Fruit fly (Drosophila melanogaster) whole organism, embryonic: Measurements from ENCODE around the gene Enoph.

Source experiments
- Blimp-1 ChIP-seq: fragments of 200-800 bp; sonication (Bioruptor generic); optimal IDR thresholded peaks from 3 replicates; lab custom pipeline; 2018; ENCODE audit warnings: missing biosample characterization, missing genetic modification characterization, mild to moderate bottlenecking, moderate library complexity, missing genetic modification reagents
- CG10654 ChIP-seq: fragments of 200-800 bp; sonication (Bioruptor generic); optimal IDR thresholded peaks from 2 replicates; lab custom pipeline; 2016; ENCODE audit warnings: missing biosample characterization, missing genetic modification characterization
- CG12071 ChIP-seq: fragments of 200-800 bp; sonication (Bioruptor generic); optimal IDR thresholded peaks from 3 replicates; lab custom pipeline; 2018; ENCODE audit warnings: missing biosample characterization, mild to moderate bottlenecking, missing genetic modification characterization
- CG12299 ChIP-seq: fragments of 200-800 bp; sonication (Bioruptor generic); optimal IDR thresholded peaks from 2 replicates; lab custom pipeline; 2018; ENCODE audit warnings: missing biosample characterization, mild to moderate bottlenecking, missing genetic modification characterization
- CG14014 ChIP-seq: fragments of 200-800 bp; sonication (Bioruptor generic); IDR thresholded peaks from 2 replicates; pipeline ENCODE4 v1.3.6; 2022; ENCODE audit warnings: missing biosample characterization, missing genetic modification characterization
- CG15514 ChIP-seq: fragments of 200-800 bp; sonication (Bioruptor generic); optimal IDR thresholded peaks from 3 replicates; lab custom pipeline; 2017; ENCODE audit warnings: missing biosample characterization, missing genetic modification characterization, mild to moderate bottlenecking, moderate library complexity, missing genetic modification reagents
- CG17829 ChIP-seq: fragments of 200-800 bp; optimal IDR thresholded peaks from 2 replicates; lab custom pipeline; 2019; ENCODE audit warnings: missing biosample characterization, mild to moderate bottlenecking, missing genetic modification characterization, moderate library complexity
- CG18619 ChIP-seq: fragments of 200-800 bp; sonication (Bioruptor generic); optimal IDR thresholded peaks from 3 replicates; lab custom pipeline; 2017; ENCODE audit warnings: missing biosample characterization, mild to moderate bottlenecking, missing genetic modification characterization
- CG18764 ChIP-seq: fragments of 200-800 bp; sonication (Bioruptor generic); optimal IDR thresholded peaks from 3 replicates; lab custom pipeline; 2016; ENCODE audit warnings: missing biosample characterization, missing genetic modification characterization
- CG2120 ChIP-seq: fragments of 200-800 bp; sonication (Bioruptor generic); optimal IDR thresholded peaks from 3 replicates; lab custom pipeline; 2016; ENCODE audit warnings: missing biosample characterization, missing genetic modification characterization
- CG4404 ChIP-seq: fragments of 200-800 bp; sonication (Bioruptor generic); IDR thresholded peaks from 2 replicates; pipeline ENCODE4 v1.3.6; 2022; ENCODE audit warnings: missing biosample characterization, missing genetic modification characterization
- CG6791 ChIP-seq: fragments of 200-800 bp; sonication (Bioruptor generic); IDR thresholded peaks from 3 replicates; pipeline ENCODE4 v1.3.6; 2022; ENCODE audit warnings: missing biosample characterization, missing genetic modification characterization; ENCODE audit not compliant: partially characterized antibody
- CG8944 ChIP-seq: fragments of 200-800 bp; sonication (Bioruptor generic); optimal IDR thresholded peaks from 3 replicates; lab custom pipeline; 2016; ENCODE audit warnings: missing biosample characterization, missing genetic modification characterization
- CkIIα-i1 ChIP-seq: fragments of 200-800 bp; sonication (Bioruptor generic); IDR thresholded peaks from 2 replicates; pipeline ENCODE4 v1.3.6; 2022; ENCODE audit warnings: missing biosample characterization, missing genetic modification characterization
- CrebB ChIP-seq: fragments of 200-800 bp; sonication (Bioruptor generic); optimal IDR thresholded peaks from 3 replicates; lab custom pipeline; 2018; ENCODE audit warnings: missing biosample characterization, mild to moderate bottlenecking, missing genetic modification characterization
- Eip74EF ChIP-seq, 2 experiments: fragments of 200-800 bp in 1 of 2; fragments of >200 bp in 1 of 2; sonication (Bioruptor generic) in 1 of 2; optimal IDR thresholded peaks; 2 replicates each; lab custom pipeline; 2017 to 2019; ENCODE audit warnings: missing biosample characterization in 2 of 2, missing genetic modification characterization in 2 of 2, mild to moderate bottlenecking in 1 of 2, moderate library complexity in 1 of 2
- Ets65A ChIP-seq: fragments of 200-800 bp; sonication (Bioruptor generic); peaks from one replicate; lab custom pipeline; 2016; ENCODE audit warnings: missing biosample characterization, missing genetic modification characterization
- Hmr ChIP-seq: fragments of 200-800 bp; sonication (Bioruptor generic); optimal IDR thresholded peaks from 3 replicates; lab custom pipeline; 2017; ENCODE audit warnings: mild to moderate bottlenecking, missing biosample characterization, missing genetic modification reagents, missing genetic modification characterization
- Hr39 ChIP-seq: fragments of >200 bp; optimal IDR thresholded peaks from 2 replicates; lab custom pipeline; 2017
- MESR4 ChIP-seq: fragments of 200-800 bp; sonication (Bioruptor generic); optimal IDR thresholded peaks from 2 replicates; lab custom pipeline; 2018; ENCODE audit warnings: missing biosample characterization, mild to moderate bottlenecking, missing genetic modification characterization, moderate library complexity
- NC2α ChIP-seq: fragments of 200-800 bp; sonication (Bioruptor generic); optimal IDR thresholded peaks from 2 replicates; lab custom pipeline; 2016; ENCODE audit warnings: missing biosample characterization, missing genetic modification characterization
- Nf-YC ChIP-seq: fragments of 200-800 bp; optimal IDR thresholded peaks from 3 replicates; lab custom pipeline; 2019; ENCODE audit warnings: missing biosample characterization, mild to moderate bottlenecking, missing genetic modification characterization, moderate library complexity
- Sry-β ChIP-seq: fragments of 200-800 bp; sonication (Bioruptor generic); optimal IDR thresholded peaks from 2 replicates; lab custom pipeline; 2018; ENCODE audit warnings: missing biosample characterization, mild to moderate bottlenecking, missing genetic modification characterization, moderate library complexity
- aop ChIP-seq: fragments of 200-800 bp; sonication (Bioruptor generic); IDR thresholded peaks from 2 replicates; pipeline ENCODE4 v1.3.6; 2022; ENCODE audit warnings: missing biosample characterization, missing genetic modification characterization
- ap ChIP-seq: fragments of 200-800 bp; sonication (Bioruptor generic); IDR thresholded peaks from 2 replicates; pipeline ENCODE4 v1.3.6; 2022; ENCODE audit warnings: missing biosample characterization, missing genetic modification characterization
- bcd ChIP-seq: fragments of 200-800 bp; sonication (Bioruptor generic); optimal IDR thresholded peaks from 2 replicates; lab custom pipeline; 2017; ENCODE audit warnings: missing biosample characterization, mild to moderate bottlenecking, missing genetic modification characterization
- cg ChIP-seq: fragments of 200-800 bp; sonication (Bioruptor generic); optimal IDR thresholded peaks from 3 replicates; lab custom pipeline; 2019; ENCODE audit warnings: missing biosample characterization, mild to moderate bottlenecking, missing genetic modification characterization, moderate library complexity
- chif ChIP-seq, 2 experiments: fragments of 200-800 bp; sonication (Bioruptor generic); optimal IDR thresholded peaks; 3 replicates each; lab custom pipeline; 2016; ENCODE audit warnings: missing biosample characterization in 2 of 2, missing genetic modification characterization in 2 of 2
- corto ChIP-seq: fragments of 200-800 bp; sonication (Bioruptor generic); optimal IDR thresholded peaks from 2 replicates; lab custom pipeline; 2016; ENCODE audit warnings: missing biosample characterization, mild to moderate bottlenecking, missing genetic modification characterization, moderate library complexity
- cwo ChIP-seq: fragments of 200-800 bp; sonication (Bioruptor generic); optimal IDR thresholded peaks from 3 replicates; lab custom pipeline; 2017; ENCODE audit warnings: missing biosample characterization, missing genetic modification characterization, mild to moderate bottlenecking, moderate library complexity, missing genetic modification reagents
- dati ChIP-seq: fragments of 200-800 bp; sonication (Bioruptor generic); IDR thresholded peaks from 2 replicates; pipeline ENCODE4 v1.3.6; 2022; ENCODE audit warnings: missing biosample characterization, missing genetic modification characterization
- dpn ChIP-seq, 2 experiments: fragments of 200-800 bp; sonication (Bioruptor generic); optimal IDR thresholded peaks; 3 replicates each; lab custom pipeline; 2016; ENCODE audit warnings: missing biosample characterization in 2 of 2, missing genetic modification characterization in 2 of 2
- exex ChIP-seq: fragments of 200-800 bp; sonication (Bioruptor generic); optimal IDR thresholded peaks from 4 replicates; lab custom pipeline; 2018; ENCODE audit warnings: missing biosample characterization, mild to moderate bottlenecking, missing genetic modification characterization, moderate library complexity
- fu2 ChIP-seq: fragments of 200-800 bp; sonication (Bioruptor generic); optimal IDR thresholded peaks from 2 replicates; lab custom pipeline; 2016; ENCODE audit warnings: missing biosample characterization, missing genetic modification characterization
- gfzf ChIP-seq: fragments of 200-800 bp; sonication (Bioruptor generic); optimal IDR thresholded peaks from 2 replicates; lab custom pipeline; 2016; ENCODE audit warnings: missing biosample characterization, mild to moderate bottlenecking, missing genetic modification characterization, moderate library complexity
- hb ChIP-seq: fragments of 200-800 bp; sonication (Bioruptor generic); IDR thresholded peaks from 3 replicates; pipeline ENCODE4 v1.3.6; 2022; ENCODE audit warnings: missing biosample characterization, missing genetic modification characterization; ENCODE audit not compliant: partially characterized antibody
- ken ChIP-seq: fragments of 200-800 bp; sonication (Bioruptor generic); IDR thresholded peaks from 3 replicates; pipeline ENCODE4 v1.3.6; 2022; ENCODE audit warnings: missing biosample characterization, missing genetic modification characterization
- knrl ChIP-seq: fragments of 200-800 bp; sonication (Bioruptor generic); IDR thresholded peaks from 3 replicates; pipeline ENCODE4 v1.3.6; 2022; ENCODE audit warnings: missing biosample characterization, missing genetic modification characterization; ENCODE audit not compliant: partially characterized antibody
- lilli ChIP-seq: fragments of 200-800 bp; sonication (Bioruptor generic); optimal IDR thresholded peaks from 3 replicates; lab custom pipeline; 2016; ENCODE audit warnings: missing biosample characterization, missing genetic modification characterization
- odd ChIP-seq: fragments of 200-800 bp; sonication (Bioruptor generic); optimal IDR thresholded peaks from 2 replicates; lab custom pipeline; 2017; ENCODE audit warnings: missing biosample characterization, mild to moderate bottlenecking, missing genetic modification characterization
- run ChIP-seq: fragments of 200-800 bp; sonication (Bioruptor generic); optimal IDR thresholded peaks from 3 replicates; lab custom pipeline; 2018; ENCODE audit warnings: missing biosample characterization, mild to moderate bottlenecking, missing genetic modification characterization
- sim ChIP-seq: fragments of 200-800 bp; sonication (Bioruptor generic); IDR thresholded peaks from 2 replicates; pipeline ENCODE4 v1.3.6; 2022; ENCODE audit warnings: missing biosample characterization, missing genetic modification characterization
- slou ChIP-seq: fragments of 200-800 bp; sonication (Bioruptor generic); optimal IDR thresholded peaks from 3 replicates; lab custom pipeline; 2016; ENCODE audit warnings: missing biosample characterization, missing genetic modification characterization
- stwl ChIP-seq: fragments of 200-800 bp; sonication (Bioruptor generic); optimal IDR thresholded peaks from 3 replicates; lab custom pipeline; 2018; ENCODE audit warnings: missing biosample characterization, mild to moderate bottlenecking, missing genetic modification characterization, moderate library complexity
- tll ChIP-seq, 2 experiments: fragments of 200-800 bp in 1 of 2; fragments of >200 bp in 1 of 2; sonication (Bioruptor generic) in 1 of 2; optimal IDR thresholded peaks; 2 replicates each; lab custom pipeline; 2017 to 2019; ENCODE audit warnings: missing biosample characterization in 2 of 2, missing genetic modification characterization in 2 of 2, mild to moderate bottlenecking in 1 of 2, moderate library complexity in 1 of 2
- vnd ChIP-seq: fragments of 200-800 bp; sonication (Bioruptor generic); IDR thresholded peaks from 3 replicates; pipeline ENCODE4 v1.3.6; 2022; ENCODE audit warnings: missing biosample characterization, missing genetic modification characterization; ENCODE audit not compliant: partially characterized antibody
- zen2 ChIP-seq: fragments of 200-800 bp; sonication (Bioruptor generic); IDR thresholded peaks from 3 replicates; pipeline ENCODE4 v1.3.6; 2022; ENCODE audit warnings: missing biosample characterization, missing genetic modification characterization; ENCODE audit not compliant: partially characterized antibody

The Enoph gene

DNA sequence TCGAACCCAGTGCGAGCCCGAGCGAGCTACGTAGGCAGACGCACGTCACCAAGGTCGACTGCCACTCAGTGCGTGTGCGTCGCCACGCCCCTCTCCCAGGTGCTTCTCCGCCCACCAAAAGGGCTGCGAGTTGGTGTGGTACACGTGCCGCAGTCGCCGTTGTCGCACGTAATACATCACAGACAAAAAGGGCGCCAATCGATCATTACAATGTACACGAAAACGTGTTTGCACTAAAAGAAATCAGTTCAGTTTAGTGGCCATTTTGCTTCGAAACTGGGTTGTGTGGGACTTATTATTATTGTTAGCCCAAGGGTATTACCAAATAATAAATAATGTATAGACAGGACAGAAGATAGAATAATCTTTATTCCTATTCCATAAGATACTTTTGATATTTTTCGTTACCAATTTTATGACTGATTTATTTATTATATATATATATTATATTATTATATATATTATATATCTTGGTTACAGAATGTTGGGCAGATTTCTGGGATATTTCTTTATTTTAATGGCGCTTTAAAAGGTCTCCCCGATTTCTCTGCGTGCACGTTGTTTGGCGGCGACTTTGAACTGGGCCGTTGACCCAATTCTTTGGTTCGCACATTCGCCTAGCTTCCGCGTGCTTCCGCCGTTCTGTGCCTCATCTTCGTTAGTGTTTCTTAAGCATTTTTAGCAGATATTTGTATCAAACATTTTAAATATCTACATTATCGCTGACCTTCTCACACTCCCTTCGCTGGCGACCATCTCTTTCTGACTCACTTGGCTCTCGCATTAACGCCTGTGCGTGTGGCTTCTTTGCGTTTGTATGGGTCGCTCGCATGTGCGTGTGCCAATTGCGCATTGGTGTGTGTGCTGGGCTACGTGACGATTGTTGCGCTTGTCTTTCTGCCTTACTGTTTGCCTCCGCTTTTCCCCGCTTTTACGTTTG, 7.1 kb upstream of the Enoph start (continued):
- TF ChIP-seq zen2 (no peak), cwo (peak; percentile 97), aop (GFP tag; lab: Robert Waterston, UW) (no peak), hb (no peak), Nf-YC (tag; lab: Kevin White, UChicago) (peak; percentile 87), NC2α (no peak), knrl (GFP tag; lab: Robert Waterston, UW) (no peak), odd (peak; percentile 89), Sry-β (no peak), vnd (GFP tag; lab: Robert Waterston, UW) (no peak), fu2 (GFP tag; lab: Kevin White, UChicago) (no peak), CG14014 (GFP tag; lab: Robert Waterston, UW) (peak; percentile 79), cg (GFP tag; lab: Kevin White, UChicago) (peak; percentile 97), sim (GFP tag; lab: Robert Waterston, UW) (no peak), slou (GFP tag; lab: Kevin White, UChicago) (peak; percentile 35), CG8944 (GFP tag; lab: Kevin White, UChicago) (peak; percentile 46), CG12071 (GFP tag; lab: Kevin White, UChicago) (peak; percentile 55), corto (GFP tag; lab: Kevin White, UChicago) (no peak), CG12299 (tag; lab: Kevin White, UChicago) (peak; percentile 81), Hmr (peak; percentile 89), CG17829 (tag; lab: Kevin White, UChicago) (peak; percentile 93), gfzf (no peak), CG10654 (GFP tag; lab: Kevin White, UChicago) (peak; percentile 65), Blimp-1 (GFP tag; lab: Kevin White, UChicago) (peak; percentile 82), CG4404 (GFP tag; lab: Robert Waterston, UW) (peak; percentile 61), CrebB (tag; lab: Kevin White, UChicago) (no peak), MESR4 (GFP tag; lab: Kevin White, UChicago) (no peak), lilli (GFP tag; lab: Kevin White, UChicago) (peak; percentile 43), ken (GFP tag; lab: Robert Waterston, UW) (0 out of 3 replicates have a peak, but pooled peaks have one; percentile 24), ap (GFP tag; lab: Robert Waterston, UW) (peak; percentile 66), Hr39 (lab: Kevin White, UChicago) (no peak), CG6791 (GFP tag; lab: Robert Waterston, UW) (no peak), tll (GFP tag; optimal IDR thresholded peaks at IDR 0.05; lab: Kevin White, UChicago) (no peak), CG15514 (GFP tag; lab: Kevin White, UChicago) (peak; percentile 66), exex (tag; lab: Kevin White, UChicago) (peak; percentile 24), dpn (GFP tag; optimal IDR thresholded peaks at IDR 0.05; lab: Kevin White, UChicago) (peak; percentile 11 to 82), CG2120 (GFP tag; lab: Kevin White, UChicago) (peak; percentile 34), CkIIα-i1 (GFP tag; lab: Robert Waterston, UW) (no peak), chif (GFP tag; optimal IDR thresholded peaks at IDR 0.05; lab: Kevin White, UChicago) (peak; percentile 19 to 34), stwl (tag; lab: Kevin White, UChicago) (no peak), Ets65A (peak; percentile 64), CG18764 (GFP tag; lab: Kevin White, UChicago) (peak; percentile 53), dati (GFP tag; lab: Robert Waterston, UW) (peak; percentile 27; the same call in 1 of the 2 replicates), CG18619 (peak; percentile 92), run (tag; lab: Kevin White, UChicago) (peak; percentile 72), Eip74EF (GFP tag; optimal IDR thresholded peaks at IDR 0.05; lab: Kevin White, UChicago) (peak in 1 of 2 experiments; percentile 96), bcd (GFP tag; lab: Kevin White, UChicago) (peak; percentile 86)
